Worm (Caenorhabditis elegans) whole organism, dauer: ENCODE results near the gene C33F10.12.

Experiments
- unc-62 ChIP-seq: sonication (generic microtip); optimal IDR thresholded peaks from 2 replicates; lab custom pipeline; 2017; ENCODE audit warnings: missing biosample characterization, missing genetic modification reagents, missing genetic modification characterization

Gene C33F10.12

ce11 chrII:4818780-4819179 is 18.8 kb downstream of the C33F10.12 start:
- TF ChIP-seq unc-62 (GFP tag; lab: Kevin White, UChicago) = no peak

ce11 chrII:4815356-4815755 is 22.2 kb downstream of the C33F10.12 start:
- no peak for TF ChIP-seq unc-62 (GFP tag; lab: Kevin White, UChicago)

ce11 chrII:4811986-4812385 is 25.6 kb downstream of the C33F10.12 start, which contains the start of gene rig-6:
rig-6 (minus strand) TSS chrII:4812086.
- no peak for TF ChIP-seq unc-62 (GFP tag; lab: Kevin White, UChicago)

- TF ChIP-seq unc-62 (GFP tag; lab: Kevin White, UChicago) = no peak
Observed at ce11 chrII:4806726-4807125, 30.8 kb downstream of the C33F10.12 start.

DNA sequence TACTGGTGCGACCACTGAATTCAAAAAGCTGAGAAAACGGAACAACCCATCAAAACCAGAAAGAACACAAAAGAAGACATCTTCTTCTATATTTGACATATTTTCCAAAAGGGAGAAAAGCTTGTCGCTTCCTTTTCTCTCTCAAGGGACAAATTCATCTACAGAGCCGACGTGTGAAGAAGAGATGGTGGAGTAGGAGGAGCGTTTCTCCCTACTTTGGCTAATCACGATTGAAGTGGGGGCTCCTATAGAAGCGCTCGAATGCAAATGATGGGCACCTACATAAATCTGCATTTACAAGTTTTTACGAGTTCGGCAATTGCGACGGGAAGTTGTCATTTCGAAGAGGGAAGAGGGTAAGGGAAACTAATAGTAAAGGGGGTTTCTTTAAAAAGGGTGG is 31.3 kb downstream of the C33F10.12 start:
- TF ChIP-seq unc-62 (GFP tag; lab: Kevin White, UChicago) = no peak

- no peak for TF ChIP-seq unc-62 (GFP tag; lab: Kevin White, UChicago)
Observed at ce11 chrII:4805799-4806198, 31.8 kb downstream of the C33F10.12 start.

DNA sequence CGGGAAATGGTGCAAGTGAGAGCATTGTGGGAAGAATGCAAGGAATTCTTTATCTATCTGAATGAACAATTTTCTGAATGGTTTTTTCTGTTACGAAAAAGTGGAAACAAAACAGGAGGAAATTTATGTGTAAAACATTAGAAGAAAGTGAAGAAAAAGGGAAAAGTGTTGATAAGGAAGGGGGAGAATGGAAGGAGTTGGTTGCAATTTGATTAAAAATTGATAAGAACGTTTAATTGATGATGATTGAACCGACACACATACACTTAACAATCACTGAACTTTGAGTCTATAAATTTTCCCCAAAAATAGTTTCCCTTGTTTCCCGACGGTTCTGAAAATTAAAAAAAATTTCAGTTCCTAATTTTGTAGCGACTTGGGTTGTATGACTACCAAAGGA is 34.6 kb downstream of the C33F10.12 start:
- no peak for TF ChIP-seq unc-62 (GFP tag; lab: Kevin White, UChicago)

DNA sequence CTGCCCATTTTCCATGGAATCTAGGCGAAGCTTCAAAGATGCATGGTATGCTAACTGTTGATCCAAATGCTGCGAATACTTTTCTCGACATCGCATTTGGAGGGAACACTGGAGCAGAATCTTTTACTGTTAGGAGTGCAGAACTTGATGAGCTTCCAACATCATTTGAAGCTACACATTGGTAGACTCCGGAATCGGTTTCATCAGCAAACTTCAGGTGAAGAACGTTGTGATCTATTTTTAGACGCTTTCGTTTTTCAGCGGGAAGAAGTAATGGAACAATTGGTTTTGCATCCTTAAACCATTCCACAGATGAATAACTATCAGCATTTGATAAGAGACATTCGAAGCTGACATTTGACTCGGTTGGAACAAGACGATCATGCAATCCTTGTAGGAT is 37.0 kb downstream of the C33F10.12 start:
- no peak for TF ChIP-seq unc-62 (GFP tag; lab: Kevin White, UChicago)

DNA sequence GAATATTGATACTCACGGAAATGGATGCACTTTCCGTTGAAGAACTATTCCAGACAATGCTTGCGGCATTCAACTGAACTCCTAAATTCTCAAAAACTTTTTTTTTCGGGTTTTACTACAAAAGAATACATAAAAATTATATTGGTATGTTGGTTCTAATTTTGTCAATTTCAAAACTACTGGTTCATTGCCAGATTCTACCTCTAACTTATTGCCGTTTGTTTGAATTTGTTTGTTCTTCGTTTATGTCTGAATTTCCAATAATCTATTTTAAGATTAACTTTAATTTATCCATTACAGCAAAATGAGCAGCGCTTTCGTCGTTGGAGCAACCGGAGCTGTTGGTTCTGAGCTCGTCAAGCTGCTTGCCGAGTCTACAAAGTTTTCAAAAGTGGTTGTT is 40.5 kb downstream of the C33F10.12 start, which contains the start of gene C33F10.14:
TSS of gene C33F10.14 (plus strand) at position 301 of the 400 bp plus-strand sequence.
- TF ChIP-seq unc-62 (GFP tag; lab: Kevin White, UChicago) = no peak

- no peak for TF ChIP-seq unc-62 (GFP tag; lab: Kevin White, UChicago)
Observed at ce11 chrII:4795461-4795860, 42.1 kb downstream of the C33F10.12 start, which contains the start of gene C33F10.4. C33F10.4 (plus strand) TSS chrII:4795761.

ce11 chrII:4793320-4793719 is 44.2 kb downstream of the C33F10.12 start:
- no peak for TF ChIP-seq unc-62 (GFP tag; lab: Kevin White, UChicago)

DNA sequence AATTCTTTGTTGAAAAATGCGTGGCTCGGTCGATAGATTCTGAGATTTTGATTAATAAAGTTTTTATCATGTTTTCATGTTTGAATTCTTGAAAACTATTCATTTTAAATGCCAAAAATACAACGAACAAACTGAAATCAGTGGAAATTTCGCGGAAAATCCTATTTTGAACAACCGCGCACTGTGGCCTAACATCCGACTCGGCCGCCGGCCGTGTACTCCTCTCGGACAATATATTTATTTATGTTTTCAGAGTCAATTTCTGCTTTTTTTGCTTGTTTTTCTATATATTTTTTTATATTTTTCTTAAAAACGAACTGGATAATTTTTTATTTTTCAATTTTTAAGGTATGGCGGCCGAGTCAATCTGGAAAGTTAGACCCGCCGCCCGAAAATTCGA is 46.3 kb downstream of the C33F10.12 start, which contains the start of gene F26G1.1:
TSS of gene F26G1.1 (plus strand) at position 347 of the 400 bp plus-strand sequence.
- no peak for TF ChIP-seq unc-62 (GFP tag; lab: Kevin White, UChicago)

- no peak for TF ChIP-seq unc-62 (GFP tag; lab: Kevin White, UChicago)
Observed at ce11 chrII:4790687-4791086, 46.9 kb downstream of the C33F10.12 start.

DNA sequence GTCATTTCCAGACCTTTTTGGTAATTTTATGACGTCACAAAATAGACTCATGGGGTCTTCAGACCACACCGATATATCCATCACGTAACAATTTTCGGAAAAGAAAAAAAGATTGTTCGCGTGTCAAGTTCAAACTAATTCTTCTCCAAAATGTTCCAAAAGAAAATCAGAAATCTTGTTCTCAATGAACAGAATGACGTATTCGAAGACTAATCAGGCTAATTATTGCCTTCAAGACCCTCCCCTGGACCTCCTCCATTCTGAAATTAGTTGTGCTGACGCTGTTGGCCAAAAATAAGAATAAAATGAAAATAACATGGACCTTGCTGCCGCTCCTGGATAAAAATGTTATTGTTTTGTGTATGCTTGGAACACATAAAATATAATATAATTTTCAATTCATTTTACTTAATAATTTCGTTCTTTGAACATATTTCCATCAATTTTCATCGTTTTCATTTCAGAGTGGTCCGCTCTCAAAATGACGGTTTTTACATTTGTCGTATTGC is 47.7 kb downstream of the C33F10.12 start, which contains the start of gene F26G1.15:
TSS of gene F26G1.15 (plus strand) at position 459 of the 509 bp plus-strand sequence.
- no peak for TF ChIP-seq unc-62 (GFP tag; lab: Kevin White, UChicago)
